Fruit fly (Drosophila melanogaster): Measurements from ENCODE around the gene CG11585.

Gene CG11585

dm6 chrX:14169068-14169642, 20.2 kb upstream of the CG11585 start, which contains the start of gene CG12480 (continued):
- no peak for TF ChIP-seq Rx (GFP tag; IDR thresholded peaks at IDR 0.05)
- no peak for TF ChIP-seq CG17802 (tag; optimal IDR thresholded peaks at IDR 0.05)
- TF ChIP-seq CTCF (GFP tag; optimal IDR thresholded peaks at IDR 0.05) = no peak
- TF ChIP-seq Doc3 (GFP tag; IDR thresholded peaks at IDR 0.05; ENCODE audit: partially characterized antibody) = no peak
- no peak for TF ChIP-seq ab (GFP tag; optimal IDR thresholded peaks at IDR 0.05)
- no peak for TF ChIP-seq CG31441 (GFP tag; IDR thresholded peaks at IDR 0.05)
- TF ChIP-seq aop (GFP tag; IDR thresholded peaks at IDR 0.05) = no peak
- no peak for TF ChIP-seq psq (GFP tag; optimal IDR thresholded peaks at IDR 0.05)
- TF ChIP-seq ttk (GFP tag; IDR thresholded peaks at IDR 0.05) = no peak
- TF ChIP-seq CG18476 (GFP tag; optimal IDR thresholded peaks at IDR 0.05) = peak; percentile 37
- no peak for TF ChIP-seq lov (optimal IDR thresholded peaks at IDR 0.05)
- TF ChIP-seq lov (GFP tag; IDR thresholded peaks at IDR 0.05) = no peak
- TF ChIP-seq nerfin-1 (tag; optimal IDR thresholded peaks at IDR 0.05) = no peak
- TF ChIP-seq CG43689 (GFP tag; IDR thresholded peaks at IDR 0.05) = no peak
- TF ChIP-seq Lpt (GFP tag; optimal IDR thresholded peaks at IDR 0.05) = no peak
- no peak for TF ChIP-seq CG30431 (GFP tag; optimal IDR thresholded peaks at IDR 0.05)
- TF ChIP-seq row (GFP tag; IDR thresholded peaks at IDR 0.05) = peak; percentile 57
- TF ChIP-seq Abd-B (GFP tag; optimal IDR thresholded peaks at IDR 0.05) = no peak
- 0 out of 3 replicates have a peak, but pooled peaks have one; percentile 25 for TF ChIP-seq CG11695 (GFP tag; IDR thresholded peaks at IDR 0.05)
- TF ChIP-seq CG9817 (tag; optimal IDR thresholded peaks at IDR 0.05) = peak; percentile 59
- TF ChIP-seq ftz-f1 (GFP tag; optimal IDR thresholded peaks at IDR 0.05) = no peak
- no peak for TF ChIP-seq CG11093 (GFP tag; IDR thresholded peaks at IDR 0.05)
- no peak for TF ChIP-seq Hmx (GFP tag; optimal IDR thresholded peaks at IDR 0.05)
- TF ChIP-seq CG11560 (tag; IDR thresholded peaks at IDR 0.05) = no peak
- TF ChIP-seq hkb (optimal IDR thresholded peaks at IDR 0.05) = no peak
- TF ChIP-seq hkb (GFP tag; IDR thresholded peaks at IDR 0.05) = 0 out of 2 replicates have a peak, but pooled peaks have one; percentile 25
- TF ChIP-seq stwl (tag; optimal IDR thresholded peaks at IDR 0.05) = no peak
- TF ChIP-seq CG17912 (GFP tag; optimal IDR thresholded peaks at IDR 0.05) = no peak
- no peak for TF ChIP-seq Neu2 (GFP tag; optimal IDR thresholded peaks at IDR 0.05; ENCODE audit: borderline replicate concordance)
- TF ChIP-seq sisA (GFP tag; IDR thresholded peaks at IDR 0.05) = no peak
- TF ChIP-seq ewg (GFP tag; optimal IDR thresholded peaks at IDR 0.05) = no peak
- peak; percentile 87 for TF ChIP-seq CG9932 (GFP tag; IDR thresholded peaks at IDR 0.05)
- TF ChIP-seq trem (tag; optimal IDR thresholded peaks at IDR 0.05) = no peak
- TF ChIP-seq zfh2 (GFP tag; optimal IDR thresholded peaks at IDR 0.05) = peak; percentile 62
- no peak for TF ChIP-seq Ets97D (GFP tag; optimal IDR thresholded peaks at IDR 0.05)
- TF ChIP-seq CG17186 (GFP tag; optimal IDR thresholded peaks at IDR 0.05) = no peak
- TF ChIP-seq CG10209 (GFP tag; optimal IDR thresholded peaks at IDR 0.05) = peak; percentile 30
- no peak for TF ChIP-seq tgo (GFP tag; IDR thresholded peaks at IDR 0.05)
- no peak for TF ChIP-seq sima (GFP tag; optimal IDR thresholded peaks at IDR 0.05)
- TF ChIP-seq CG11247 (GFP tag; IDR thresholded peaks at IDR 0.05) = peak; percentile 47; the same call in 1 of the 2 replicates
- peak; percentile 13; the same call in 1 of the 2 replicates for TF ChIP-seq CG32772 (GFP tag; IDR thresholded peaks at IDR 0.05)
- TF ChIP-seq Fer3 (tag; optimal IDR thresholded peaks at IDR 0.05) = peak; percentile 64
- TF ChIP-seq unpg (GFP tag; optimal IDR thresholded peaks at IDR 0.05) = peak; percentile 61
- TF ChIP-seq Poxn (GFP tag; IDR thresholded peaks at IDR 0.05) = no peak
- no peak for TF ChIP-seq Max (GFP tag; optimal IDR thresholded peaks at IDR 0.05)
- TF ChIP-seq CG13287 (GFP tag; IDR thresholded peaks at IDR 0.05; ENCODE audit: partially characterized antibody) = no peak
- TF ChIP-seq Dip3 (GFP tag; optimal IDR thresholded peaks at IDR 0.05) = peak; percentile 64
- TF ChIP-seq CG34422 (GFP tag; IDR thresholded peaks at IDR 0.05) = no peak
- no peak for TF ChIP-seq CG5953 (GFP tag; IDR thresholded peaks at IDR 0.05)
- no peak for TF ChIP-seq usp (GFP tag; optimal IDR thresholded peaks at IDR 0.05)
- no peak for TF ChIP-seq zf30C (GFP tag; optimal IDR thresholded peaks at IDR 0.05)
- TF ChIP-seq CG34224 (GFP tag; IDR thresholded peaks at IDR 0.05; ENCODE audit: partially characterized antibody) = no peak
- TF ChIP-seq Usf (GFP tag; optimal IDR thresholded peaks at IDR 0.05) = peak; percentile 12
